Fruit fly (Drosophila melanogaster) whole organism, embryonic: ENCODE data around the gene CG31627.

Experiments used
- CG10147 ChIP-seq: fragments of 200-800 bp; sonication (Bioruptor generic); optimal IDR thresholded peaks from 2 replicates; lab custom pipeline; 2019; ENCODE audit warnings: missing biosample characterization, mild to moderate bottlenecking, missing genetic modification characterization, moderate library complexity
- CG10366 ChIP-seq: fragments of 200-800 bp; sonication (Bioruptor generic); IDR thresholded peaks from 2 replicates; pipeline ENCODE4 v1.3.6; 2022; ENCODE audit warnings: missing biosample characterization, missing genetic modification characterization
- CG10462 ChIP-seq: fragments of 200-800 bp; sonication (Bioruptor generic); optimal IDR thresholded peaks from 2 replicates; lab custom pipeline; 2016; ENCODE audit warnings: missing biosample characterization, missing genetic modification characterization
- CG10543 ChIP-seq: fragments of 200-800 bp; sonication (Bioruptor generic); optimal IDR thresholded peaks from 3 replicates; lab custom pipeline; 2017; ENCODE audit warnings: missing biosample characterization, mild to moderate bottlenecking, missing genetic modification characterization, moderate library complexity
- CG12744 ChIP-seq: fragments of 200-800 bp; sonication (Bioruptor generic); optimal IDR thresholded peaks from 2 replicates; lab custom pipeline; 2016; ENCODE audit warnings: missing biosample characterization, missing genetic modification characterization
- CG14050 ChIP-seq: fragments of 200-800 bp; sonication (Bioruptor generic); IDR thresholded peaks from 3 replicates; pipeline ENCODE4 v1.3.6; 2022; ENCODE audit warnings: missing biosample characterization, missing genetic modification characterization
- CG15514 ChIP-seq: fragments of 200-800 bp; sonication (Bioruptor generic); optimal IDR thresholded peaks from 3 replicates; lab custom pipeline; 2017; ENCODE audit warnings: missing biosample characterization, missing genetic modification characterization, mild to moderate bottlenecking, moderate library complexity, missing genetic modification reagents
- CG1602 ChIP-seq: fragments of 200-800 bp; sonication (Bioruptor generic); optimal IDR thresholded peaks from 3 replicates; lab custom pipeline; 2016; ENCODE audit warnings: missing biosample characterization, missing genetic modification characterization
- CG1603 ChIP-seq: fragments of 200-800 bp; sonication (Bioruptor generic); optimal IDR thresholded peaks from 2 replicates; lab custom pipeline; 2019; ENCODE audit warnings: missing biosample characterization, mild to moderate bottlenecking, missing genetic modification characterization, moderate library complexity
- CG4404 ChIP-seq: fragments of 200-800 bp; sonication (Bioruptor generic); IDR thresholded peaks from 2 replicates; pipeline ENCODE4 v1.3.6; 2022; ENCODE audit warnings: missing biosample characterization, missing genetic modification characterization
- CG7745 ChIP-seq: fragments of 200-800 bp; sonication (Bioruptor generic); optimal IDR thresholded peaks from 2 replicates; lab custom pipeline; 2018; ENCODE audit warnings: missing biosample characterization, mild to moderate bottlenecking, missing genetic modification characterization, moderate library complexity
- CG7928 ChIP-seq: fragments of 200-800 bp; sonication (Bioruptor generic); optimal IDR thresholded peaks from 2 replicates; lab custom pipeline; 2017; ENCODE audit warnings: missing biosample characterization, mild to moderate bottlenecking, missing genetic modification characterization
- CG8359 ChIP-seq: fragments of 200-800 bp; sonication (Bioruptor generic); optimal IDR thresholded peaks from 2 replicates; lab custom pipeline; 2017; ENCODE audit warnings: missing biosample characterization, mild to moderate bottlenecking, missing genetic modification characterization, borderline replicate concordance
- CG8924 ChIP-seq: fragments of 200-800 bp; optimal IDR thresholded peaks from 3 replicates; lab custom pipeline; 2019; ENCODE audit warnings: missing biosample characterization, mild to moderate bottlenecking, missing genetic modification characterization, moderate library complexity
- CoRest ChIP-seq: fragments of 200-800 bp; sonication (Bioruptor generic); optimal IDR thresholded peaks from 3 replicates; lab custom pipeline; 2018; ENCODE audit warnings: missing biosample characterization, mild to moderate bottlenecking, missing genetic modification characterization, moderate library complexity
- E2f1 ChIP-seq: fragments of 200-800 bp; sonication (Bioruptor generic); IDR thresholded peaks from 2 replicates; pipeline ENCODE4 v1.3.6; 2022; ENCODE audit warnings: missing biosample characterization, missing genetic modification characterization
- Fer3 ChIP-seq: fragments of 200-800 bp; sonication (Bioruptor generic); optimal IDR thresholded peaks from 2 replicates; lab custom pipeline; 2018; ENCODE audit warnings: missing biosample characterization, mild to moderate bottlenecking, missing genetic modification characterization, moderate library complexity
- Hand ChIP-seq: fragments of 200-800 bp; sonication (Bioruptor generic); optimal IDR thresholded peaks from 2 replicates; lab custom pipeline; 2017; ENCODE audit warnings: mild to moderate bottlenecking, missing biosample characterization, missing genetic modification reagents, missing genetic modification characterization
- Hmx ChIP-seq: fragments of 200-800 bp; sonication (Bioruptor generic); optimal IDR thresholded peaks from 2 replicates; lab custom pipeline; 2016; ENCODE audit warnings: missing biosample characterization, missing genetic modification characterization
- Hr3 ChIP-seq: fragments of 200-800 bp; sonication (Bioruptor generic); optimal IDR thresholded peaks from 3 replicates; lab custom pipeline; 2016; ENCODE audit warnings: missing biosample characterization, missing genetic modification characterization
- MTF-1 ChIP-seq: fragments of 200-800 bp; sonication (Bioruptor generic); optimal IDR thresholded peaks from 2 replicates; lab custom pipeline; 2018; ENCODE audit warnings: missing biosample characterization, mild to moderate bottlenecking, missing genetic modification characterization, borderline replicate concordance
- Med ChIP-seq: fragments of 200-800 bp; sonication (Bioruptor generic); peaks from one replicate; lab custom pipeline; 2016; ENCODE audit warnings: missing biosample characterization, missing genetic modification characterization, mild to moderate bottlenecking, inconsistent platforms, moderate library complexity
- Neu2 ChIP-seq: fragments of 200-800 bp; sonication (Bioruptor generic); optimal IDR thresholded peaks from 3 replicates; lab custom pipeline; 2016; ENCODE audit warnings: missing biosample characterization, missing genetic modification characterization, borderline replicate concordance
- Scr ChIP-seq: fragments of 200-800 bp; sonication (Bioruptor generic); IDR thresholded peaks from 2 replicates; pipeline ENCODE4 v1.3.6; 2022; ENCODE audit warnings: missing biosample characterization, missing genetic modification characterization; ENCODE audit not compliant: partially characterized antibody
- Six4 ChIP-seq: fragments of 200-800 bp; sonication (Bioruptor generic); optimal IDR thresholded peaks from 2 replicates; lab custom pipeline; 2016; ENCODE audit warnings: missing biosample characterization, missing genetic modification characterization
- Sry-β ChIP-seq: fragments of 200-800 bp; sonication (Bioruptor generic); optimal IDR thresholded peaks from 2 replicates; lab custom pipeline; 2018; ENCODE audit warnings: missing biosample characterization, mild to moderate bottlenecking, missing genetic modification characterization, moderate library complexity
- Usf ChIP-seq: fragments of 200-800 bp; sonication (Bioruptor generic); optimal IDR thresholded peaks from 2 replicates; lab custom pipeline; 2017; ENCODE audit warnings: missing genotype, missing biosample characterization, missing genetic modification characterization
- Xbp1 ChIP-seq: fragments of 200-800 bp; sonication (Bioruptor generic); optimal IDR thresholded peaks from 3 replicates; lab custom pipeline; 2016; ENCODE audit warnings: missing biosample characterization, mild to moderate bottlenecking, missing genetic modification characterization
- ash1 ChIP-seq: fragments of 200-800 bp; sonication (Bioruptor generic); optimal IDR thresholded peaks from 2 replicates; lab custom pipeline; 2018; ENCODE audit warnings: missing biosample characterization, mild to moderate bottlenecking, missing genetic modification characterization
- cg ChIP-seq: fragments of 200-800 bp; sonication (Bioruptor generic); optimal IDR thresholded peaks from 3 replicates; lab custom pipeline; 2019; ENCODE audit warnings: missing biosample characterization, mild to moderate bottlenecking, missing genetic modification characterization, moderate library complexity
- crc ChIP-seq: fragments of 200-800 bp; sonication (Bioruptor generic); optimal IDR thresholded peaks from 2 replicates; lab custom pipeline; 2016; ENCODE audit warnings: missing biosample characterization, missing genetic modification characterization
- dan ChIP-seq: fragments of 200-800 bp; sonication (Bioruptor generic); IDR thresholded peaks from 2 replicates; pipeline ENCODE4 v1.3.6; 2022; ENCODE audit warnings: missing biosample characterization, missing genetic modification characterization
- danr ChIP-seq: fragments of 200-800 bp; sonication (Bioruptor generic); IDR thresholded peaks from 2 replicates; pipeline ENCODE4 v1.3.6; 2022; ENCODE audit warnings: missing biosample characterization, missing genetic modification characterization
- dysf ChIP-seq: fragments of 200-800 bp; sonication (Bioruptor generic); IDR thresholded peaks from 3 replicates; pipeline ENCODE4 v1.3.6; 2022; ENCODE audit warnings: missing biosample characterization, missing genetic modification characterization
- en ChIP-seq: fragments of 200-800 bp; sonication (Bioruptor generic); optimal IDR thresholded peaks from 2 replicates; lab custom pipeline; 2016; ENCODE audit warnings: missing biosample characterization, missing genetic modification characterization
- ewg ChIP-seq: fragments of 200-800 bp; sonication (Bioruptor generic); optimal IDR thresholded peaks from 3 replicates; lab custom pipeline; 2017; ENCODE audit warnings: mild to moderate bottlenecking, missing biosample characterization, missing genetic modification reagents, missing genetic modification characterization
- gem ChIP-seq: fragments of 200-800 bp; sonication (Bioruptor generic); optimal IDR thresholded peaks from 2 replicates; lab custom pipeline; 2019; ENCODE audit warnings: missing biosample characterization, mild to moderate bottlenecking, missing genetic modification characterization, moderate library complexity
- gfzf ChIP-seq: fragments of 200-800 bp; sonication (Bioruptor generic); optimal IDR thresholded peaks from 2 replicates; lab custom pipeline; 2016; ENCODE audit warnings: missing biosample characterization, mild to moderate bottlenecking, missing genetic modification characterization, moderate library complexity
- knrl ChIP-seq: fragments of 200-800 bp; sonication (Bioruptor generic); IDR thresholded peaks from 3 replicates; pipeline ENCODE4 v1.3.6; 2022; ENCODE audit warnings: missing biosample characterization, missing genetic modification characterization; ENCODE audit not compliant: partially characterized antibody
- lov ChIP-seq, 2 experiments: fragments of 200-800 bp in 1 of 2; fragments of >200 bp in 1 of 2; sonication (Bioruptor generic) in 1 of 2; IDR thresholded peaks in 1 of 2; optimal IDR thresholded peaks in 1 of 2; 2 replicates in 1 of 2; 3 replicates in 1 of 2; pipeline versions ENCODE4 v1.3.6 to Lab custom; 2017 to 2022; ENCODE audit warnings: missing biosample characterization in 1 of 2, missing genetic modification characterization in 1 of 2
- row ChIP-seq: fragments of 200-800 bp; sonication (Bioruptor generic); IDR thresholded peaks from 3 replicates; pipeline ENCODE4 v1.3.6; 2022; ENCODE audit warnings: missing biosample characterization, missing genetic modification characterization
- sc ChIP-seq, 3 experiments: fragments of >200 bp in 2 of 3; fragments of 200-800 bp in 1 of 3; sonication (Bioruptor generic) in 1 of 3; optimal IDR thresholded peaks; 2 replicates in 2 of 3; 3 replicates in 1 of 3; lab custom pipeline; 2017; ENCODE audit warnings: mild to moderate bottlenecking in 1 of 3, missing biosample characterization in 1 of 3, missing genetic modification characterization in 1 of 3, missing genetic modification reagents in 1 of 3
- sens ChIP-seq: fragments of 200-800 bp; sonication (Bioruptor generic); peaks from one replicate; lab custom pipeline; 2016; ENCODE audit warnings: missing biosample characterization, missing genetic modification characterization
- sisA ChIP-seq: fragments of 200-800 bp; sonication (Bioruptor generic); IDR thresholded peaks from 2 replicates; pipeline ENCODE4 v1.3.6; 2022; ENCODE audit warnings: missing biosample characterization, missing genetic modification characterization
- sna ChIP-seq: fragments of 200-800 bp; sonication (Bioruptor generic); IDR thresholded peaks from 2 replicates; pipeline ENCODE4 v1.3.6; 2022; ENCODE audit warnings: missing biosample characterization, missing genetic modification characterization; ENCODE audit not compliant: partially characterized antibody
- sr ChIP-seq: fragments of 200-800 bp; sonication (Bioruptor generic); IDR thresholded peaks from 3 replicates; pipeline ENCODE4 v1.3.6; 2022; ENCODE audit warnings: missing biosample characterization, missing genetic modification characterization
- trem ChIP-seq: fragments of 200-800 bp; optimal IDR thresholded peaks from 3 replicates; lab custom pipeline; 2019; ENCODE audit warnings: missing biosample characterization, mild to moderate bottlenecking, missing genetic modification characterization, moderate library complexity
- tx ChIP-seq: fragments of 200-800 bp; sonication (Bioruptor generic); optimal IDR thresholded peaks from 2 replicates; lab custom pipeline; 2016; ENCODE audit warnings: missing biosample characterization, missing genetic modification characterization
- unc-4 ChIP-seq: fragments of 200-800 bp; sonication (Bioruptor generic); IDR thresholded peaks from 2 replicates; pipeline ENCODE4 v1.3.6; 2022; ENCODE audit warnings: missing biosample characterization, missing genetic modification characterization; ENCODE audit not compliant: partially characterized antibody

CG31627 gene

DNA sequence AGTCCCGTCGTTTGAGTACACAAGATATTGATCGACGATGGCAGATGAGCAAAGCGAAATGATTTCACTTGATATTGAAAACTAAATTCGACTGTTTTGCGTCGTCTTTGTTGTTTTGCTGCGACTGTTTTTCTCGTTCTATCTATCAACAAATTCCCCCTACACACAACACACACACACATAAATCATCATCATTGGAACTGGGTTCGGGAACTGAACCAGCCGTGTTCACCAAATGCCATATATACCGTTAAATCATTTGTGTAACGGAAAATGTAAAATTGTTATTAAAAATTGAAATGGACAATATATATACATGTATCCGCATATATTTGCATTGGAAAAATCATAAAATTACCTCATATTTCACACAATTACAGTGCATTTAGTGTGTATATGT is 47.4 kb downstream of the CG31627 start, which contains the start of gene Atg18b (continued):
- TF ChIP-seq lov (optimal IDR thresholded peaks at IDR 0.05; lab: Kevin White, UChicago) (no peak), lov (GFP tag; IDR thresholded peaks at IDR 0.05; lab: Robert Waterston, UW) (no peak), dysf (no peak), tx (GFP tag; lab: Kevin White, UChicago) (no peak), E2f1 (GFP tag; lab: Robert Waterston, UW) (no peak), Scr (GFP tag; lab: Robert Waterston, UW) (no peak), CoRest (tag; lab: Kevin White, UChicago) (peak; percentile 14), Sry-β (GFP tag; lab: Kevin White, UChicago) (no peak), CG8924 (tag; lab: Kevin White, UChicago) (peak; percentile 44), danr (GFP tag; lab: Robert Waterston, UW) (no peak), Med (GFP tag; lab: Kevin White, UChicago) (no peak), CG8359 (GFP tag; lab: Kevin White, UChicago) (no peak), CG10462 (GFP tag; lab: Kevin White, UChicago) (peak; percentile 84), Hand (GFP tag; lab: Kevin White, UChicago) (no peak), Fer3 (tag; lab: Kevin White, UChicago) (no peak), CG12744 (GFP tag; lab: Kevin White, UChicago) (no peak), row (GFP tag; lab: Robert Waterston, UW) (0 out of 3 replicates have a peak, but pooled peaks have one; percentile 11), CG1602 (GFP tag; lab: Kevin White, UChicago) (no peak), CG15514 (GFP tag; lab: Kevin White, UChicago) (peak; percentile 98), ewg (GFP tag; lab: Kevin White, UChicago) (no peak), cg (peak; percentile 62), Hmx (GFP tag; lab: Kevin White, UChicago) (no peak), sens (no peak), CG1603 (no peak)

DNA sequence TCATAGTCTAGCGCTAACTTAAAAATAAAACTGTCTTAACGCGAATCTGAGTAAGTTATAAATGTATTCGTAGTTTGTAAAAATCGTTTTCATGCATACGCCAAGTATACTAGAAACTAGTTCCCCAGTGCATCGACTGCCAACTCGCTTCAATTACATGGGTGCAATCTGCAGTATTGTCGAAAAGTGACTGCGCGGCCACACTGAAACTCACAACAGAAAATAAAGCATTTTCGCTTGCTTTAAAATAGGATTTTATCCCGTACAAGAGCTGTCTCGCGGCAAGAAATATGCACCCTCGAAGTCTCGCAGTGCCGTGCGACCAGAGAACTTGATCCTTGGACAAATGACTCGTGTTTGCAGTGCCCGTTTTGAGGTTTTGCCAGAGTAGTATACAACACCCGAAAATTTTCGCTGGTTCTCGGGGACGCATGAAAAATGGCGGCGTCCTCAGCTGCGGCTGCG is 48.1 kb downstream of the CG31627 start, which contains the start of gene CG8677:
CG8677 (plus strand) TSS at position 199 of the 465 bp plus-strand sequence.
- TF ChIP-seq MTF-1 (GFP tag; lab: Kevin White, UChicago) (no peak), trem (tag; lab: Kevin White, UChicago) (peak; percentile 99), en (GFP tag; lab: Kevin White, UChicago) (no peak), Xbp1 (GFP tag; lab: Kevin White, UChicago) (no peak), Neu2 (no peak), Hr3 (no peak), Usf (no peak), CG7928 (no peak), CG7745 (tag; lab: Kevin White, UChicago) (no peak), ash1 (GFP tag; lab: Kevin White, UChicago) (no peak), sc (optimal IDR thresholded peaks at IDR 0.05; lab: Kevin White, UChicago) (no peak), sc (GFP tag; optimal IDR thresholded peaks at IDR 0.05; lab: Kevin White, UChicago) (no peak), gem (tag; lab: Kevin White, UChicago) (no peak), CG10543 (no peak), CG4404 (no peak), sna (GFP tag; lab: Robert Waterston, UW) (no peak), Six4 (GFP tag; lab: Kevin White, UChicago) (no peak), unc-4 (GFP tag; lab: Robert Waterston, UW) (no peak), CG10366 (GFP tag; lab: Robert Waterston, UW) (no peak), dan (GFP tag; lab: Robert Waterston, UW) (no peak), sr (GFP tag; lab: Robert Waterston, UW) (no peak), knrl (GFP tag; lab: Robert Waterston, UW) (peak; percentile 17; the same call in 1 of the 3 replicates), CG14050 (GFP tag; lab: Robert Waterston, UW) (no peak), sisA (no peak), crc (GFP tag; lab: Kevin White, UChicago) (no peak), gfzf (GFP tag; lab: Kevin White, UChicago) (peak; percentile 92), CG10147 (no peak)
